In genomic region chrX:9486802-9487201, dm6 we compare ENCODE assay signal across 2 fruit fly cellular contexts.
TF ChIP-seq lines count a peak whose summit lies in the region.

No protein-coding gene starts in this region.

TF ChIP-seq in whole organism, embryonic, 481 proteins besides CTCF, POLR2A, EP300 and RAD21 (continued from another document and continues in another):
- TF ChIP-seq abd-A (tag; optimal IDR thresholded peaks at IDR 0.05; lab: Kevin White, UChicago) (no peak), CG14860 (GFP tag; IDR thresholded peaks at IDR 0.05; lab: Robert Waterston, UW; ENCODE audit: partially characterized antibody) (no peak), sob (GFP tag; IDR thresholded peaks at IDR 0.05; lab: Robert Waterston, UW) (peak; percentile 53; the same call in 1 of the 2 replicates), Sry-δ (GFP tag; optimal IDR thresholded peaks at IDR 0.05; lab: Kevin White, UChicago) (peak; percentile 42), Dip3 (GFP tag; optimal IDR thresholded peaks at IDR 0.05; lab: Kevin White, UChicago) (peak; percentile 11), CG13775 (GFP tag; optimal IDR thresholded peaks at IDR 0.05; lab: Kevin White, UChicago) (peak; percentile 58), dmrt99B (tag; optimal IDR thresholded peaks at IDR 0.05; lab: Kevin White, UChicago) (peak; percentile 76), chn (GFP tag; optimal IDR thresholded peaks at IDR 0.05; lab: Kevin White, UChicago) (peak; percentile 82), Hr39 (optimal IDR thresholded peaks at IDR 0.05; lab: Kevin White, UChicago) (no peak), Taf1 (GFP tag; IDR thresholded peaks at IDR 0.05; lab: Robert Waterston, UW) (no peak), ham (GFP tag; IDR thresholded peaks at IDR 0.05; lab: Robert Waterston, UW) (no peak), HmgD (GFP tag; optimal IDR thresholded peaks at IDR 0.05; lab: Kevin White, UChicago) (peak; percentile 1), nerfin-2 (GFP tag; IDR thresholded peaks at IDR 0.05; lab: Robert Waterston, UW; ENCODE audit: partially characterized antibody) (no peak), prd (optimal IDR thresholded peaks at IDR 0.05; lab: Kevin White, UChicago) (no peak), prd (GFP tag; IDR thresholded peaks at IDR 0.05; lab: Robert Waterston, UW) (peak; percentile 91), Sin3A (optimal IDR thresholded peaks at IDR 0.05; lab: Kevin White, UChicago) (no peak), wek (GFP tag; optimal IDR thresholded peaks at IDR 0.05; lab: Kevin White, UChicago) (peak; percentile 52), CG1603 (tag; optimal IDR thresholded peaks at IDR 0.05; lab: Kevin White, UChicago) (peak; percentile 88), CG1602 (GFP tag; optimal IDR thresholded peaks at IDR 0.05; lab: Kevin White, UChicago) (peak; percentile 65), CG8944 (GFP tag; optimal IDR thresholded peaks at IDR 0.05; lab: Kevin White, UChicago) (peak; percentile 72), eve (GFP tag; optimal IDR thresholded peaks at IDR 0.05; lab: Kevin White, UChicago) (peak; percentile 58 to 90), ci (GFP tag; IDR thresholded peaks at IDR 0.05; lab: Robert Waterston, UW) (peak; percentile 82), Adf1 (GFP tag; IDR thresholded peaks at IDR 0.05; lab: Robert Waterston, UW) (no peak), jing (GFP tag; optimal IDR thresholded peaks at IDR 0.05; lab: Kevin White, UChicago) (peak; percentile 45), fd102C (GFP tag; optimal IDR thresholded peaks at IDR 0.05; lab: Kevin White, UChicago) (peak; percentile 77), bigmax (GFP tag; optimal IDR thresholded peaks at IDR 0.05; lab: Kevin White, UChicago) (no peak), disco-r (GFP tag; optimal IDR thresholded peaks at IDR 0.05; lab: Kevin White, UChicago) (peak; percentile 46), mld (GFP tag; IDR thresholded peaks at IDR 0.05; lab: Robert Waterston, UW; ENCODE audit: partially characterized antibody) (no peak), CG12659 (GFP tag; optimal IDR thresholded peaks at IDR 0.05; lab: Kevin White, UChicago) (peak; percentile 53), Dp (GFP tag; optimal IDR thresholded peaks at IDR 0.05; lab: Kevin White, UChicago) (no peak), so (GFP tag; IDR thresholded peaks at IDR 0.05; lab: Robert Waterston, UW) (peak; percentile 69; the same call in 1 of the 3 replicates), peb (GFP tag; IDR thresholded peaks at IDR 0.05; lab: Robert Waterston, UW) (peak; percentile 72), hkb (optimal IDR thresholded peaks at IDR 0.05; lab: Kevin White, UChicago) (no peak), hkb (GFP tag; IDR thresholded peaks at IDR 0.05; lab: Robert Waterston, UW) (peak; percentile 83), sim (GFP tag; IDR thresholded peaks at IDR 0.05; lab: Robert Waterston, UW) (peak; percentile 64; the same call in 1 of the 2 replicates), CG5180 (GFP tag; optimal IDR thresholded peaks at IDR 0.05; lab: Kevin White, UChicago) (peak; percentile 50), CG31441 (GFP tag; IDR thresholded peaks at IDR 0.05; lab: Robert Waterston, UW) (peak; percentile 83), her (GFP tag; optimal IDR thresholded peaks at IDR 0.05; lab: Kevin White, UChicago) (peak; percentile 38), CG12744 (GFP tag; optimal IDR thresholded peaks at IDR 0.05; lab: Kevin White, UChicago) (peak; percentile 9), Hand (GFP tag; optimal IDR thresholded peaks at IDR 0.05; lab: Kevin White, UChicago) (no peak), CG2199 (GFP tag; IDR thresholded peaks at IDR 0.05; lab: Robert Waterston, UW) (0 out of 3 replicates have a peak, but pooled peaks have one; percentile 47), CG15514 (GFP tag; optimal IDR thresholded peaks at IDR 0.05; lab: Kevin White, UChicago) (no peak), CG6791 (GFP tag; IDR thresholded peaks at IDR 0.05; lab: Robert Waterston, UW; ENCODE audit: partially characterized antibody) (no peak), run (tag; optimal IDR thresholded peaks at IDR 0.05; lab: Kevin White, UChicago) (no peak), Vsx1 (GFP tag; optimal IDR thresholded peaks at IDR 0.05; lab: Kevin White, UChicago) (peak; percentile 21), BEAF-32 (GFP tag; optimal IDR thresholded peaks at IDR 0.05; lab: Kevin White, UChicago) (no peak), NFAT (GFP tag; IDR thresholded peaks at IDR 0.05; lab: Robert Waterston, UW) (peak; percentile 22; the same call in 1 of the 2 replicates), TFAM (GFP tag; optimal IDR thresholded peaks at IDR 0.05; lab: Kevin White, UChicago) (peak; percentile 1), CG42726 (GFP tag; IDR thresholded peaks at IDR 0.05; lab: Robert Waterston, UW; ENCODE audit: partially characterized antibody) (no peak), CG10959 (GFP tag; IDR thresholded peaks at IDR 0.05; lab: Robert Waterston, UW) (peak; percentile 76), lbe (GFP tag; optimal IDR thresholded peaks at IDR 0.05; lab: Kevin White, UChicago) (no peak), CG14667 (GFP tag; IDR thresholded peaks at IDR 0.05; lab: Robert Waterston, UW) (peak; percentile 50; the same call in 1 of the 2 replicates), CG10462 (GFP tag; optimal IDR thresholded peaks at IDR 0.05; lab: Kevin White, UChicago) (peak; percentile 26), HLH3B (GFP tag; IDR thresholded peaks at IDR 0.05; lab: Robert Waterston, UW) (peak; percentile 74), CG43689 (GFP tag; IDR thresholded peaks at IDR 0.05; lab: Robert Waterston, UW) (no peak), BtbVII (GFP tag; optimal IDR thresholded peaks at IDR 0.05; lab: Kevin White, UChicago) (peak; percentile 42), pfk (GFP tag; optimal IDR thresholded peaks at IDR 0.05; lab: Kevin White, UChicago) (no peak), CG11504 (tag; optimal IDR thresholded peaks at IDR 0.05; lab: Kevin White, UChicago) (peak; percentile 83), CG10654 (GFP tag; optimal IDR thresholded peaks at IDR 0.05; lab: Kevin White, UChicago) (peak; percentile 71), salm (tag; optimal IDR thresholded peaks at IDR 0.05; lab: Kevin White, UChicago) (peak; percentile 35), CG12391 (tag; optimal IDR thresholded peaks at IDR 0.05; lab: Kevin White, UChicago) (peak; percentile 75), bowl (GFP tag; IDR thresholded peaks at IDR 0.05; lab: Robert Waterston, UW) (no peak), CG31224 (GFP tag; IDR thresholded peaks at IDR 0.05; lab: Robert Waterston, UW) (peak; percentile 50; the same call in 1 of the 2 replicates), Rfx (GFP tag; IDR thresholded peaks at IDR 0.05; lab: Robert Waterston, UW) (peak; percentile 49; the same call in 1 of the 2 replicates), CG15696 (tag; optimal IDR thresholded peaks at IDR 0.05; lab: Kevin White, UChicago) (peak; percentile 88)

TF ChIP-seq in whole organism, prepupa, 60 proteins besides CTCF, POLR2A, EP300 and RAD21 (continued from another document):
- TF ChIP-seq pdm3 (GFP tag; optimal IDR thresholded peaks at IDR 0.05; lab: Kevin White, UChicago) (peak; percentile 61), Blimp-1 (GFP tag; optimal IDR thresholded peaks at IDR 0.05; lab: Kevin White, UChicago) (no peak), CG34406 (GFP tag; optimal IDR thresholded peaks at IDR 0.05; lab: Kevin White, UChicago) (peak; percentile 36), CG6792 (GFP tag; optimal IDR thresholded peaks at IDR 0.05; lab: Kevin White, UChicago) (peak; percentile 38), Sox15 (GFP tag; optimal IDR thresholded peaks at IDR 0.05; lab: Kevin White, UChicago) (no peak), CG9139 (GFP tag; optimal IDR thresholded peaks at IDR 0.05; lab: Kevin White, UChicago) (no peak), CG8119 (GFP tag; IDR thresholded peaks at IDR 0.05; lab: Robert Waterston, UW) (peak; percentile 74), CG10631 (GFP tag; optimal IDR thresholded peaks at IDR 0.05; lab: Kevin White, UChicago) (peak; percentile 60), Lpt (GFP tag; optimal IDR thresholded peaks at IDR 0.05; lab: Kevin White, UChicago) (peak; percentile 59), acj6 (GFP tag; optimal IDR thresholded peaks at IDR 0.05; lab: Kevin White, UChicago) (peak; percentile 67), CG6808 (GFP tag; optimal IDR thresholded peaks at IDR 0.05; lab: Kevin White, UChicago) (peak; percentile 13), Hr39 (GFP tag; optimal IDR thresholded peaks at IDR 0.05; lab: Kevin White, UChicago) (peak; percentile 62), CG6276 (GFP tag; optimal IDR thresholded peaks at IDR 0.05; lab: Kevin White, UChicago) (peak; percentile 74), OdsH (GFP tag; optimal IDR thresholded peaks at IDR 0.05; lab: Kevin White, UChicago) (peak; percentile 68), vri (GFP tag; optimal IDR thresholded peaks at IDR 0.05; lab: Kevin White, UChicago) (peak; percentile 23), CG11902 (GFP tag; optimal IDR thresholded peaks at IDR 0.05; lab: Kevin White, UChicago) (peak; percentile 22), fd85E (GFP tag; optimal IDR thresholded peaks at IDR 0.05; lab: Kevin White, UChicago) (no peak), esn (GFP tag; optimal IDR thresholded peaks at IDR 0.05; lab: Kevin White, UChicago) (peak; percentile 64), Sox14 (GFP tag; optimal IDR thresholded peaks at IDR 0.05; lab: Kevin White, UChicago) (peak; percentile 62), CG6854 (GFP tag; optimal IDR thresholded peaks at IDR 0.05; lab: Kevin White, UChicago) (no peak), CG15336 (GFP tag; IDR thresholded peaks at IDR 0.05; lab: Robert Waterston, UW) (peak; percentile 83), CG16779 (tag; optimal IDR thresholded peaks at IDR 0.05; lab: Kevin White, UChicago) (no peak), CG10669 (GFP tag; optimal IDR thresholded peaks at IDR 0.05; lab: Kevin White, UChicago) (peak; percentile 30), CG8319 (GFP tag; optimal IDR thresholded peaks at IDR 0.05; lab: Kevin White, UChicago) (peak; percentile 25), lz (GFP tag; optimal IDR thresholded peaks at IDR 0.05; lab: Kevin White, UChicago) (peak; percentile 54), Gug (GFP tag; IDR thresholded peaks at IDR 0.05; lab: Robert Waterston, UW) (peak; percentile 71), CG8632 (GFP tag; optimal IDR thresholded peaks at IDR 0.05; lab: Kevin White, UChicago) (peak; percentile 34), ss (GFP tag; optimal IDR thresholded peaks at IDR 0.05; lab: Kevin White, UChicago) (peak in 1 of 2 experiments; percentile 42), svp (GFP tag; lab: Kevin White, UChicago) (peak; percentile 80), Hr38 (GFP tag; optimal IDR thresholded peaks at IDR 0.05; lab: Kevin White, UChicago) (no peak), cyc (GFP tag; optimal IDR thresholded peaks at IDR 0.05; lab: Kevin White, UChicago) (peak; percentile 60), net (GFP tag; optimal IDR thresholded peaks at IDR 0.05; lab: Kevin White, UChicago) (peak; percentile 61), fkh (GFP tag; optimal IDR thresholded peaks at IDR 0.05; lab: Kevin White, UChicago) (no peak), Ets96B (tag; optimal IDR thresholded peaks at IDR 0.05; lab: Kevin White, UChicago) (no peak), CG11762 (GFP tag; optimal IDR thresholded peaks at IDR 0.05; lab: Kevin White, UChicago; ENCODE audit: insufficient read depth) (peak; percentile 29), dac (GFP tag; optimal IDR thresholded peaks at IDR 0.05; lab: Kevin White, UChicago) (peak; percentile 49), salr (GFP tag; optimal IDR thresholded peaks at IDR 0.05; lab: Kevin White, UChicago) (peak; percentile 36 to 49)
